Fruit fly (Drosophila melanogaster) whole organism, embryonic: ENCODE measurements around the gene Gk1.

Source experiments
- Ada2b ChIP-seq: fragments of 200-800 bp; sonication (Bioruptor generic); IDR thresholded peaks from 2 replicates; pipeline ENCODE4 v1.3.6; 2022; ENCODE audit warnings: missing biosample characterization, missing genetic modification characterization
- CG10321 ChIP-seq: fragments of 200-800 bp; sonication (Bioruptor generic); IDR thresholded peaks from 2 replicates; pipeline ENCODE4 v1.3.6; 2022; ENCODE audit warnings: missing biosample characterization, missing genetic modification characterization
- CG10979 ChIP-seq: fragments of 200-800 bp; sonication (Bioruptor generic); optimal IDR thresholded peaks from 2 replicates; lab custom pipeline; 2018; ENCODE audit warnings: missing biosample characterization, mild to moderate bottlenecking, missing genetic modification characterization, moderate library complexity
- CG11093 ChIP-seq: fragments of 200-800 bp; sonication (Bioruptor generic); IDR thresholded peaks from 3 replicates; pipeline ENCODE4 v1.3.6; 2022; ENCODE audit warnings: missing biosample characterization, missing genetic modification characterization
- CG12104 ChIP-seq: fragments of 200-800 bp; sonication (Bioruptor generic); optimal IDR thresholded peaks from 3 replicates; lab custom pipeline; 2016; ENCODE audit warnings: missing biosample characterization, missing genetic modification characterization
- CG13775 ChIP-seq: fragments of 200-800 bp; sonication (Bioruptor generic); optimal IDR thresholded peaks from 3 replicates; lab custom pipeline; 2017; ENCODE audit warnings: missing biosample characterization, mild to moderate bottlenecking, missing genetic modification characterization
- CG15479 ChIP-seq: fragments of 200-800 bp; sonication (Bioruptor generic); optimal IDR thresholded peaks from 3 replicates; lab custom pipeline; 2019; ENCODE audit warnings: missing biosample characterization, mild to moderate bottlenecking, missing genetic modification characterization, moderate library complexity
- CG15601 ChIP-seq: fragments of 200-800 bp; sonication (Bioruptor generic); optimal IDR thresholded peaks from 3 replicates; lab custom pipeline; 2019; ENCODE audit warnings: missing biosample characterization, mild to moderate bottlenecking, missing genetic modification characterization, moderate library complexity
- CG1602 ChIP-seq: fragments of 200-800 bp; sonication (Bioruptor generic); optimal IDR thresholded peaks from 3 replicates; lab custom pipeline; 2016; ENCODE audit warnings: missing biosample characterization, missing genetic modification characterization
- CG17829 ChIP-seq: fragments of 200-800 bp; optimal IDR thresholded peaks from 2 replicates; lab custom pipeline; 2019; ENCODE audit warnings: missing biosample characterization, mild to moderate bottlenecking, missing genetic modification characterization, moderate library complexity
- CG2129 ChIP-seq: fragments of 200-800 bp; sonication (Bioruptor generic); IDR thresholded peaks from 2 replicates; pipeline ENCODE4 v1.3.6; 2022; ENCODE audit warnings: missing biosample characterization, missing genetic modification characterization; ENCODE audit not compliant: partially characterized antibody
- CG32532 ChIP-seq: fragments of 200-800 bp; sonication (Bioruptor generic); IDR thresholded peaks from 2 replicates; pipeline ENCODE4 v1.3.6; 2022; ENCODE audit warnings: missing biosample characterization, missing genetic modification characterization
- CG34224 ChIP-seq: fragments of 200-800 bp; sonication (Bioruptor generic); IDR thresholded peaks from 3 replicates; pipeline ENCODE4 v1.3.6; 2022; ENCODE audit warnings: missing biosample characterization, missing genetic modification characterization; ENCODE audit not compliant: partially characterized antibody
- CG3847 ChIP-seq: fragments of 200-800 bp; sonication (Bioruptor generic); IDR thresholded peaks from 2 replicates; pipeline ENCODE4 v1.3.6; 2022; ENCODE audit warnings: missing biosample characterization, missing genetic modification characterization
- CG4328 ChIP-seq: fragments of 200-800 bp; sonication (Bioruptor generic); optimal IDR thresholded peaks from 3 replicates; lab custom pipeline; 2017; ENCODE audit warnings: missing biosample characterization, missing genetic modification reagents, missing genetic modification characterization
- CG4707 ChIP-seq: fragments of 200-800 bp; sonication (Bioruptor generic); optimal IDR thresholded peaks from 2 replicates; lab custom pipeline; 2018; ENCODE audit warnings: missing biosample characterization, mild to moderate bottlenecking, missing genetic modification characterization, moderate library complexity
- CG5180 ChIP-seq: fragments of 200-800 bp; sonication (Bioruptor generic); optimal IDR thresholded peaks from 3 replicates; lab custom pipeline; 2017; ENCODE audit warnings: missing biosample characterization, missing genetic modification characterization, mild to moderate bottlenecking, moderate library complexity, missing genetic modification reagents
- CG6175 ChIP-seq: fragments of 200-800 bp; sonication (Bioruptor generic); IDR thresholded peaks from 3 replicates; pipeline ENCODE4 v1.3.6; 2022; ENCODE audit warnings: missing biosample characterization, missing genetic modification characterization
- CG6654 ChIP-seq: fragments of 200-800 bp; sonication (Bioruptor generic); optimal IDR thresholded peaks from 2 replicates; lab custom pipeline; 2017; ENCODE audit warnings: missing biosample characterization, mild to moderate bottlenecking, missing genetic modification characterization
- CG6765 ChIP-seq: fragments of 200-800 bp; sonication (Bioruptor generic); optimal IDR thresholded peaks from 3 replicates; lab custom pipeline; 2017; ENCODE audit warnings: missing biosample characterization, mild to moderate bottlenecking, missing genetic modification characterization
- CG7271 ChIP-seq: fragments of 200-800 bp; sonication (Bioruptor generic); optimal IDR thresholded peaks from 2 replicates; lab custom pipeline; 2018; ENCODE audit warnings: missing biosample characterization, mild to moderate bottlenecking, missing genetic modification characterization, moderate library complexity
- E2f2 ChIP-seq: fragments of 200-800 bp; sonication (Bioruptor generic); IDR thresholded peaks from 2 replicates; pipeline ENCODE4 v1.3.6; 2022; ENCODE audit warnings: missing biosample characterization, missing genetic modification characterization
- Elba2 ChIP-seq: fragments of 200-800 bp; sonication (Bioruptor generic); optimal IDR thresholded peaks from 3 replicates; lab custom pipeline; 2016; ENCODE audit warnings: missing biosample characterization, missing genetic modification characterization
- H15 ChIP-seq: fragments of 200-800 bp; sonication (Bioruptor generic); IDR thresholded peaks from 3 replicates; pipeline ENCODE4 v1.3.6; 2022; ENCODE audit warnings: missing biosample characterization, missing genetic modification characterization
- HLH3B ChIP-seq: fragments of 200-800 bp; sonication (Bioruptor generic); IDR thresholded peaks from 2 replicates; pipeline ENCODE4 v1.3.6; 2022; ENCODE audit warnings: missing biosample characterization, missing genetic modification characterization
- HLH4C ChIP-seq: fragments of 200-800 bp; sonication (Bioruptor generic); IDR thresholded peaks from 3 replicates; pipeline ENCODE4 v1.3.6; 2022; ENCODE audit warnings: missing biosample characterization, missing genetic modification characterization; ENCODE audit not compliant: partially characterized antibody
- Med ChIP-seq: fragments of 200-800 bp; sonication (Bioruptor generic); peaks from one replicate; lab custom pipeline; 2016; ENCODE audit warnings: missing biosample characterization, missing genetic modification characterization, mild to moderate bottlenecking, inconsistent platforms, moderate library complexity
- NFAT ChIP-seq: fragments of 200-800 bp; sonication (Bioruptor generic); IDR thresholded peaks from 2 replicates; pipeline ENCODE4 v1.3.6; 2022; ENCODE audit warnings: missing biosample characterization, missing genetic modification characterization
- Ptx1 ChIP-seq: fragments of 200-800 bp; sonication (Bioruptor generic); IDR thresholded peaks from 2 replicates; pipeline ENCODE4 v1.3.6; 2022; ENCODE audit warnings: missing biosample characterization, missing genetic modification characterization
- Scr ChIP-seq: fragments of 200-800 bp; sonication (Bioruptor generic); IDR thresholded peaks from 2 replicates; pipeline ENCODE4 v1.3.6; 2022; ENCODE audit warnings: missing biosample characterization, missing genetic modification characterization; ENCODE audit not compliant: partially characterized antibody
- Spps ChIP-seq: fragments of 200-800 bp; sonication (Bioruptor generic); optimal IDR thresholded peaks from 2 replicates; lab custom pipeline; 2018; ENCODE audit warnings: missing biosample characterization, mild to moderate bottlenecking, missing genetic modification characterization
- Tbp ChIP-seq: fragments of >200 bp; optimal IDR thresholded peaks from 2 replicates; lab custom pipeline; 2018; ENCODE audit warnings: missing biosample characterization, missing genetic modification characterization
- ab ChIP-seq: fragments of 200-800 bp; sonication (Bioruptor generic); optimal IDR thresholded peaks from 2 replicates; lab custom pipeline; 2016; ENCODE audit warnings: missing biosample characterization, missing genetic modification characterization
- bbx ChIP-seq: fragments of 200-800 bp; sonication (Bioruptor generic); IDR thresholded peaks from 2 replicates; pipeline ENCODE4 v1.3.6; 2022; ENCODE audit warnings: missing biosample characterization, missing genetic modification characterization; ENCODE audit not compliant: partially characterized antibody
- cad ChIP-seq: fragments of >200 bp; optimal IDR thresholded peaks from 2 replicates; lab custom pipeline; 2017; ENCODE audit warnings: missing biosample characterization, missing genetic modification characterization
- eve ChIP-seq, 2 experiments: fragments of >200 bp; optimal IDR thresholded peaks; 2 replicates each; lab custom pipeline; 2017; ENCODE audit warnings: missing biosample characterization in 2 of 2, missing genetic modification characterization in 2 of 2
- fu2 ChIP-seq: fragments of 200-800 bp; sonication (Bioruptor generic); optimal IDR thresholded peaks from 2 replicates; lab custom pipeline; 2016; ENCODE audit warnings: missing biosample characterization, missing genetic modification characterization
- gce ChIP-seq: fragments of 200-800 bp; sonication (Bioruptor generic); IDR thresholded peaks from 3 replicates; pipeline ENCODE4 v1.3.6; 2022; ENCODE audit warnings: missing biosample characterization, missing genetic modification characterization
- lilli ChIP-seq: fragments of 200-800 bp; sonication (Bioruptor generic); optimal IDR thresholded peaks from 3 replicates; lab custom pipeline; 2016; ENCODE audit warnings: missing biosample characterization, missing genetic modification characterization
- onecut ChIP-seq: fragments of 200-800 bp; sonication (Bioruptor generic); IDR thresholded peaks from 2 replicates; pipeline ENCODE4 v1.3.6; 2022; ENCODE audit warnings: missing biosample characterization, missing genetic modification characterization
- otp ChIP-seq: fragments of 200-800 bp; sonication (Bioruptor generic); IDR thresholded peaks from 3 replicates; pipeline ENCODE4, ENCODE4 v1.3.6; 2022; ENCODE audit warnings: missing biosample characterization, missing genetic modification characterization
- pan ChIP-seq, 4 experiments: fragments of >200 bp in 3 of 4; fragments of 200-800 bp in 1 of 4; sonication (Bioruptor generic) in 1 of 4; optimal IDR thresholded peaks in 3 of 4; IDR thresholded peaks in 1 of 4; 2 replicates each; pipeline versions ENCODE4 v1.3.6 to Lab custom; 2017 to 2022; ENCODE audit warnings: missing biosample characterization in 2 of 4, missing genetic modification characterization in 2 of 4, mixed read lengths in 1 of 4
- pnt ChIP-seq: fragments of 200-800 bp; sonication (Bioruptor generic); optimal IDR thresholded peaks from 3 replicates; lab custom pipeline; 2016; ENCODE audit warnings: missing biosample characterization, missing genetic modification characterization
- rib ChIP-seq: fragments of 200-800 bp; sonication (Bioruptor generic); IDR thresholded peaks from 2 replicates; pipeline ENCODE4 v1.3.6; 2022; ENCODE audit warnings: missing biosample characterization, missing genetic modification characterization
- stwl ChIP-seq: fragments of 200-800 bp; sonication (Bioruptor generic); optimal IDR thresholded peaks from 3 replicates; lab custom pipeline; 2018; ENCODE audit warnings: missing biosample characterization, mild to moderate bottlenecking, missing genetic modification characterization, moderate library complexity
- tgo ChIP-seq: fragments of 200-800 bp; sonication (Bioruptor generic); IDR thresholded peaks from 3 replicates; pipeline ENCODE4 v1.3.6; 2022; ENCODE audit warnings: missing biosample characterization, missing genetic modification characterization
- tin ChIP-seq: fragments of 200-800 bp; sonication (Bioruptor generic); optimal IDR thresholded peaks from 3 replicates; lab custom pipeline; 2016; ENCODE audit warnings: missing biosample characterization, missing genetic modification characterization
- vvl ChIP-seq: fragments of 200-800 bp; sonication (Bioruptor generic); IDR thresholded peaks from 2 replicates; pipeline ENCODE4 v1.3.6; 2022; ENCODE audit warnings: missing biosample characterization, missing genetic modification characterization

Gene Gk1

dm6 chr3L:199754-200596 is 5.7 kb downstream of the Gk1 start, which contains the start of the genes rno and mri (continued):
- TF ChIP-seq E2f2 (peak; percentile 40), fu2 (GFP tag; lab: Kevin White, UChicago) (no peak), tgo (peak; percentile 77), CG4328 (peak; percentile 55), cad (GFP tag; lab: Kevin White, UChicago) (no peak), pan (optimal IDR thresholded peaks at IDR 0.05; lab: Kevin White, UChicago) (no peak), pan (GFP tag; optimal IDR thresholded peaks at IDR 0.05 in 1 of 2, IDR thresholded peaks at IDR 0.05 in 1 of 2) (peak in 1 of 2 experiments; percentile 85), Ada2b (GFP tag; lab: Robert Waterston, UW) (peak; percentile 59; the same call in 1 of the 2 replicates), ab (GFP tag; lab: Kevin White, UChicago) (no peak), CG4707 (GFP tag; lab: Kevin White, UChicago) (no peak), H15 (GFP tag; lab: Robert Waterston, UW) (0 out of 3 replicates have a peak, but pooled peaks have one; percentile 41), CG10321 (GFP tag; lab: Robert Waterston, UW) (peak; percentile 17; the same call in 1 of the 2 replicates), onecut (peak; percentile 28), CG15601 (tag; lab: Kevin White, UChicago) (peak; percentile 71), HLH3B (peak; percentile 74), vvl (GFP tag; lab: Robert Waterston, UW) (peak; percentile 81), CG5180 (GFP tag; lab: Kevin White, UChicago) (peak; percentile 53), CG13775 (GFP tag; lab: Kevin White, UChicago) (peak; percentile 87), CG34224 (GFP tag; lab: Robert Waterston, UW) (peak; percentile 94), HLH4C (GFP tag; lab: Robert Waterston, UW) (peak; percentile 91), CG6654 (GFP tag; lab: Kevin White, UChicago) (no peak), CG11093 (GFP tag; lab: Robert Waterston, UW) (peak; percentile 54; the same call in 1 of the 3 replicates), Med (GFP tag; lab: Kevin White, UChicago) (peak; percentile 77), CG7271 (no peak), CG10979 (tag; lab: Kevin White, UChicago) (peak; percentile 67), stwl (tag; lab: Kevin White, UChicago) (peak; percentile 63), Ptx1 (GFP tag; lab: Robert Waterston, UW) (peak; percentile 81), otp (GFP tag; lab: Robert Waterston, UW) (0 out of 3 replicates have a peak, but pooled peaks have one; percentile 32), Tbp (GFP tag; lab: Kevin White, UChicago) (no peak), tin (peak; percentile 58), CG32532 (GFP tag; lab: Robert Waterston, UW) (peak; percentile 80), bbx (GFP tag; lab: Robert Waterston, UW) (peak; percentile 95), lilli (GFP tag; lab: Kevin White, UChicago) (peak; percentile 31), CG12104 (GFP tag; lab: Kevin White, UChicago) (peak; percentile 67), gce (GFP tag; lab: Robert Waterston, UW) (peak; percentile 54; the same call in 1 of the 3 replicates), NFAT (peak; percentile 53), CG15479 (GFP tag; lab: Kevin White, UChicago) (no peak), CG2129 (GFP tag; lab: Robert Waterston, UW) (peak; percentile 82), pnt (GFP tag; lab: Kevin White, UChicago) (no peak), Spps (tag; lab: Kevin White, UChicago) (peak; percentile 15), Scr (peak; percentile 95), CG3847 (peak; percentile 66; the same call in 1 of the 2 replicates), CG1602 (GFP tag; lab: Kevin White, UChicago) (peak; percentile 70), CG6175 (GFP tag; lab: Robert Waterston, UW) (no peak), eve (GFP tag; optimal IDR thresholded peaks at IDR 0.05; lab: Kevin White, UChicago) (no peak), Elba2 (GFP tag; lab: Kevin White, UChicago) (peak; percentile 7), rib (no peak), CG6765 (no peak), CG17829 (tag; lab: Kevin White, UChicago) (peak; percentile 81)
